Worm (Caenorhabditis elegans) whole organism, L3 larva: ENCODE measurements around the gene C18E9.7.

Experiments
- R02D3.7 ChIP-seq: fragments of 150-350 bp; optimal IDR thresholded peaks from 2 replicates; lab custom pipeline; 2014; ENCODE audit warnings: missing biosample characterization, missing genetic modification characterization
- ZK546.5 ChIP-seq: sonication (generic microtip); optimal IDR thresholded peaks from 2 replicates; lab custom pipeline; 2017; ENCODE audit warnings: missing biosample characterization, missing genetic modification characterization
- ama-1 ChIP-seq: fragments of 150-350 bp; optimal IDR thresholded peaks from 2 replicates; lab custom pipeline; 2018
- ceh-28 ChIP-seq: fragments of 150-350 bp; optimal IDR thresholded peaks from 2 replicates; lab custom pipeline; 2014; ENCODE audit warnings: missing biosample characterization, missing genetic modification reagents, missing genetic modification characterization
- ceh-9 ChIP-seq: sonication (generic microtip); optimal IDR thresholded peaks from 2 replicates; lab custom pipeline; 2018; ENCODE audit warnings: missing biosample characterization, missing genetic modification characterization
- egl-5 ChIP-seq: fragments of 150-350 bp; optimal IDR thresholded peaks from 2 replicates; lab custom pipeline; 2017; ENCODE audit warnings: missing biosample characterization, missing genetic modification reagents, missing genetic modification characterization, inconsistent platforms
- elt-1 ChIP-seq: fragments of 150-350 bp; optimal IDR thresholded peaks from 2 replicates; lab custom pipeline; 2014; ENCODE audit warnings: missing biosample characterization, missing genetic modification characterization
- elt-2 ChIP-seq: sonication (generic microtip); optimal IDR thresholded peaks from 2 replicates; lab custom pipeline; 2016; ENCODE audit warnings: missing genetic modification reagents, mild to moderate bottlenecking, missing genetic modification characterization, missing compliant biosample characterization
- eor-1 ChIP-seq, 2 experiments: fragments of 150-350 bp; optimal IDR thresholded peaks; 2 replicates each; lab custom pipeline; 2014 to 2018; ENCODE audit warnings: missing biosample characterization in 2 of 2, missing genetic modification characterization in 2 of 2
- fkh-2 ChIP-seq: fragments of 150-350 bp; optimal IDR thresholded peaks from 2 replicates; lab custom pipeline; 2014; ENCODE audit warnings: missing biosample characterization, missing genetic modification reagents, missing genetic modification characterization
- fos-1 ChIP-seq: fragments of 150-350 bp; optimal IDR thresholded peaks from 2 replicates; lab custom pipeline; 2014; ENCODE audit warnings: missing biosample characterization, missing genetic modification characterization
- hmg-11 ChIP-seq: sonication (generic microtip); optimal IDR thresholded peaks from 2 replicates; lab custom pipeline; 2016; ENCODE audit warnings: missing genetic modification characterization, missing compliant biosample characterization
- jun-1 ChIP-seq: fragments of 150-350 bp; optimal IDR thresholded peaks from 2 replicates; lab custom pipeline; 2014; ENCODE audit warnings: missing biosample characterization, missing genetic modification reagents, missing genetic modification characterization
- lin-15B ChIP-seq: fragments of 150-350 bp; optimal IDR thresholded peaks from 2 replicates; lab custom pipeline; 2014; ENCODE audit warnings: missing biosample characterization, missing genetic modification characterization
- lin-39 ChIP-seq: fragments of 150-350 bp; optimal IDR thresholded peaks from 2 replicates; lab custom pipeline; 2018; ENCODE audit warnings: missing biosample characterization, missing genetic modification reagents, missing genetic modification characterization
- lsy-12 ChIP-seq: sonication (generic microtip); optimal IDR thresholded peaks from 2 replicates; lab custom pipeline; 2016; ENCODE audit warnings: mild to moderate bottlenecking, missing genetic modification characterization, missing compliant biosample characterization
- mml-1 ChIP-seq: fragments of 150-350 bp; sonication (generic microtip); optimal IDR thresholded peaks from 3 replicates; lab custom pipeline; 2014; ENCODE audit warnings: missing biosample characterization, missing genetic modification characterization
- nfya-1 ChIP-seq: sonication (generic microtip); optimal IDR thresholded peaks from 2 replicates; lab custom pipeline; 2017; ENCODE audit warnings: missing genetic modification characterization, mild to moderate bottlenecking, missing compliant biosample characterization, antibody characterized with exemption, moderate library complexity; ENCODE audit not compliant: insufficient read depth
- nhr-12 ChIP-seq: fragments of 150-350 bp; optimal IDR thresholded peaks from 2 replicates; lab custom pipeline; 2014; ENCODE audit warnings: missing biosample characterization, missing genetic modification characterization
- nhr-23 ChIP-seq: fragments of 150-350 bp; optimal IDR thresholded peaks from 2 replicates; lab custom pipeline; 2014; ENCODE audit warnings: missing biosample characterization, missing genetic modification reagents, missing genetic modification characterization
- nhr-237 ChIP-seq: fragments of 150-350 bp; optimal IDR thresholded peaks from 2 replicates; lab custom pipeline; 2014; ENCODE audit warnings: missing biosample characterization, missing genetic modification characterization
- nhr-25 ChIP-seq: sonication (generic microtip); optimal IDR thresholded peaks from 2 replicates; lab custom pipeline; 2017; ENCODE audit warnings: missing biosample characterization, missing genetic modification characterization
- nhr-43 ChIP-seq: sonication (generic microtip); optimal IDR thresholded peaks from 2 replicates; lab custom pipeline; 2016; ENCODE audit warnings: mild to moderate bottlenecking, missing genetic modification characterization, missing compliant biosample characterization; ENCODE audit not compliant: poor library complexity, severe bottlenecking
- nhr-67 ChIP-seq: fragments of 150-350 bp; optimal IDR thresholded peaks from 2 replicates; lab custom pipeline; 2014; ENCODE audit warnings: missing biosample characterization, missing genetic modification characterization
- nhr-76 ChIP-seq: fragments of 150-350 bp; sonication (generic microtip); optimal IDR thresholded peaks from 5 replicates; lab custom pipeline; 2014; ENCODE audit warnings: missing biosample characterization, missing genetic modification characterization
- pha-4 ChIP-seq: fragments of 150-350 bp; optimal IDR thresholded peaks from 2 replicates; lab custom pipeline; 2014; ENCODE audit warnings: missing biosample characterization, missing genetic modification reagents, missing genetic modification characterization
- pqm-1 ChIP-seq: fragments of 150-350 bp; optimal IDR thresholded peaks from 2 replicates; lab custom pipeline; 2017; ENCODE audit warnings: missing biosample characterization, missing genetic modification characterization, inconsistent platforms
- skn-1 ChIP-seq: fragments of 150-350 bp; optimal IDR thresholded peaks from 2 replicates; lab custom pipeline; 2014; ENCODE audit warnings: missing biosample characterization, missing genetic modification characterization
- tbx-2 ChIP-seq: sonication (generic microtip); optimal IDR thresholded peaks from 2 replicates; lab custom pipeline; 2016; ENCODE audit warnings: mild to moderate bottlenecking, missing genetic modification characterization, missing compliant biosample characterization
- unc-39 ChIP-seq: sonication (generic microtip); optimal IDR thresholded peaks from 4 replicates; lab custom pipeline; 2017; ENCODE audit warnings: missing biosample characterization, missing genetic modification characterization
- ztf-11 ChIP-seq: fragments of 150-350 bp; optimal IDR thresholded peaks from 2 replicates; lab custom pipeline; 2014; ENCODE audit warnings: missing biosample characterization, missing genetic modification characterization

The C18E9.7 gene

ce11 chrII:8969251-8970183 lies 13.1 kb downstream of the C18E9.7 start, which contains the start of the genes szy-20 and C18E9.5 (continued):
- TF ChIP-seq ceh-28 (tag; lab: Kevin White, UChicago) (peak; percentile 60), ceh-9 (tag; lab: Kevin White, UChicago) (no peak), nhr-12 (tag; lab: Kevin White, UChicago) (no peak)

ce11 chrII:8964835-8965234 lies 17.7 kb downstream of the C18E9.7 start, which contains the start of the genes ndub-3 and C18E9.2:
Gene ndub-3 (minus strand): TSS chrII:8964890.
Gene C18E9.2 (plus strand): TSS chrII:8965006.
- TF ChIP-seq unc-39 (tag; lab: Kevin White, UChicago) (no peak), nhr-25 (tag; lab: Kevin White, UChicago) (peak; percentile 44), lin-15B (peak; percentile 62), elt-2 (tag; lab: Kevin White, UChicago) (peak; percentile 5), tbx-2 (tag; lab: Kevin White, UChicago) (no peak), nfya-1 (tag; lab: Kevin White, UChicago) (peak; percentile 64), hmg-11 (peak; percentile 37), pqm-1 (tag; lab: Kevin White, UChicago) (peak; percentile 25), lin-39 (tag; lab: Kevin White, UChicago) (peak; percentile 75), nhr-23 (tag; lab: Kevin White, UChicago) (peak; percentile 13), fos-1 (no peak), ceh-28 (tag; lab: Kevin White, UChicago) (peak; percentile 51), R02D3.7 (tag; lab: Kevin White, UChicago) (peak; percentile 85)

ce11 chrII:8964049-8964448 lies 18.5 kb downstream of the C18E9.7 start, which contains the start of gene sftd-3:
Gene sftd-3 (minus strand): TSS chrII:8964149.
- no peak for TF ChIP-seq nhr-12 (tag; lab: Kevin White, UChicago)
- TF ChIP-seq skn-1 (tag; lab: Kevin White, UChicago) = no peak
- no peak for TF ChIP-seq R02D3.7 (tag; lab: Kevin White, UChicago)
- no peak for TF ChIP-seq nhr-43 (tag; lab: Kevin White, UChicago)
- no peak for TF ChIP-seq jun-1 (tag; lab: Kevin White, UChicago)

ce11 chrII:8962206-8962605 lies 20.4 kb downstream of the C18E9.7 start:
- TF ChIP-seq R02D3.7 (tag; lab: Kevin White, UChicago) (no peak), nfya-1 (tag; lab: Kevin White, UChicago) (peak; percentile 22), lsy-12 (tag; lab: Kevin White, UChicago) (no peak), nhr-237 (tag; lab: Kevin White, UChicago) (no peak), nhr-12 (tag; lab: Kevin White, UChicago) (no peak), lin-39 (tag; lab: Kevin White, UChicago) (peak; percentile 42), hmg-11 (no peak), egl-5 (peak; percentile 96)
- TF ChIP-seq, all 47 proteins: peak for 3

- no peak for TF ChIP-seq ama-1 (lab: Kevin White, UChicago)
- peak; percentile 74 for TF ChIP-seq lin-39 (tag; lab: Kevin White, UChicago)
Observed at ce11 chrII:8961450-8961849, 21.1 kb downstream of the C18E9.7 start.

ce11 chrII:8960414-8960813 lies 22.2 kb downstream of the C18E9.7 start, which contains the start of gene cal-2:
Gene cal-2 (plus strand): TSS chrII:8960714.
- no peak for TF ChIP-seq fos-1

- TF ChIP-seq pha-4 (tag; lab: Kevin White, UChicago) (no peak), lin-39 (tag; lab: Kevin White, UChicago) (peak; percentile 61)
Observed at ce11 chrII:8959081-8959480, 23.5 kb downstream of the C18E9.7 start.

ce11 chrII:8956896-8957295 lies 25.7 kb downstream of the C18E9.7 start:
- TF ChIP-seq ZK546.5 (tag; lab: Kevin White, UChicago) = no peak
- no peak for TF ChIP-seq pha-4 (tag; lab: Kevin White, UChicago)
- TF ChIP-seq nhr-25 (tag; lab: Kevin White, UChicago) = no peak
- no peak for TF ChIP-seq eor-1 (tag; optimal IDR thresholded peaks at IDR 0.05; lab: Kevin White, UChicago)
- no peak for TF ChIP-seq elt-1 (tag; lab: Kevin White, UChicago)
- TF ChIP-seq nhr-43 (tag; lab: Kevin White, UChicago) = no peak
- no peak for TF ChIP-seq mml-1
- no peak for TF ChIP-seq elt-2 (tag; lab: Kevin White, UChicago)
- no peak for TF ChIP-seq nhr-67 (tag; lab: Kevin White, UChicago)
- TF ChIP-seq nhr-76 (tag; lab: Kevin White, UChicago) = no peak
- no peak for TF ChIP-seq tbx-2 (tag; lab: Kevin White, UChicago)
- no peak for TF ChIP-seq ztf-11 (tag; lab: Kevin White, UChicago)
- no peak for TF ChIP-seq nfya-1 (tag; lab: Kevin White, UChicago)
- no peak for TF ChIP-seq fos-1
- TF ChIP-seq lin-39 (tag; lab: Kevin White, UChicago) = no peak
- TF ChIP-seq unc-39 (tag; lab: Kevin White, UChicago) = no peak
- no peak for TF ChIP-seq ceh-9 (tag; lab: Kevin White, UChicago)
- TF ChIP-seq R02D3.7 (tag; lab: Kevin White, UChicago) = no peak
- no peak for TF ChIP-seq fkh-2
- TF ChIP-seq, all 47 proteins: peak for 0
